Worm (Caenorhabditis elegans): Measurements from ENCODE around the gene fbxa-31.

Gene fbxa-31

ce11 chrIII:1307333-1307732, 36.1 kb upstream of the fbxa-31 start:
- TF ChIP-seq fos-1 (tag; optimal IDR thresholded peaks at IDR 0.05): no peak
- no peak for TF ChIP-seq pqm-1 (tag; optimal IDR thresholded peaks at IDR 0.05)
- no peak for TF ChIP-seq tbx-2 (tag; optimal IDR thresholded peaks at IDR 0.05)
- no peak for TF ChIP-seq nhr-25 (tag; optimal IDR thresholded peaks at IDR 0.05)
- no peak for TF ChIP-seq lsy-12 (tag; optimal IDR thresholded peaks at IDR 0.05)
- no peak for TF ChIP-seq ztf-11 (tag; optimal IDR thresholded peaks at IDR 0.05)
- TF ChIP-seq lin-39 (tag; optimal IDR thresholded peaks at IDR 0.05): no peak
- no peak for TF ChIP-seq nhr-23 (tag; optimal IDR thresholded peaks at IDR 0.05)
- TF ChIP-seq aly-2 (tag; optimal IDR thresholded peaks at IDR 0.05): no peak
- TF ChIP-seq ama-1 (optimal IDR thresholded peaks at IDR 0.05): no peak

- TF ChIP-seq unc-62 (GFP tag; optimal IDR thresholded peaks at IDR 0.05): no peak
- TF ChIP-seq nhr-28 (tag; optimal IDR thresholded peaks at IDR 0.05): no peak
- no peak for TF ChIP-seq elt-1 (tag; optimal IDR thresholded peaks at IDR 0.05)
- no peak for TF ChIP-seq nhr-25 (tag; optimal IDR thresholded peaks at IDR 0.05)
- TF ChIP-seq R02D3.7 (tag; optimal IDR thresholded peaks at IDR 0.05): no peak
- TF ChIP-seq nfya-1 (tag; optimal IDR thresholded peaks at IDR 0.05; ENCODE audit: insufficient read depth): no peak
- TF ChIP-seq ceh-82 (tag; optimal IDR thresholded peaks at IDR 0.05): no peak
- TF ChIP-seq fkh-10 (GFP tag; optimal IDR thresholded peaks at IDR 0.05): no peak
- no peak for TF ChIP-seq nhr-237 (tag; optimal IDR thresholded peaks at IDR 0.05)
- no peak for TF ChIP-seq nhr-67 (tag; optimal IDR thresholded peaks at IDR 0.05)
- no peak for TF ChIP-seq fkh-2 (tag; optimal IDR thresholded peaks at IDR 0.05)
- TF ChIP-seq skn-1 (tag; optimal IDR thresholded peaks at IDR 0.05): no peak
- TF ChIP-seq egl-5 (tag; optimal IDR thresholded peaks at IDR 0.05): no peak
- no peak for TF ChIP-seq fos-1 (tag; optimal IDR thresholded peaks at IDR 0.05)
- no peak for TF ChIP-seq lin-39 (tag; optimal IDR thresholded peaks at IDR 0.05)
- TF ChIP-seq ceh-9 (tag; optimal IDR thresholded peaks at IDR 0.05): no peak
- TF ChIP-seq nhr-11 (tag; optimal IDR thresholded peaks at IDR 0.05): no peak
- no peak for TF ChIP-seq snpc-4 (tag; optimal IDR thresholded peaks at IDR 0.05)
- TF ChIP-seq ZK546.5 (tag; optimal IDR thresholded peaks at IDR 0.05): no peak
- TF ChIP-seq mdl-1 (tag; optimal IDR thresholded peaks at IDR 0.05): no peak
Observed at ce11 chrIII:1303414-1303813, 32.2 kb upstream of the fbxa-31 start, which contains the start of gene fbxa-75. Gene fbxa-75, plus strand, starts transcription at chrIII:1303714.

- no peak for TF ChIP-seq elt-3 (tag; optimal IDR thresholded peaks at IDR 0.05)
- TF ChIP-seq mml-1 (tag; optimal IDR thresholded peaks at IDR 0.05): no peak
- TF ChIP-seq nhr-76 (tag; optimal IDR thresholded peaks at IDR 0.05): no peak
- no peak for TF ChIP-seq skn-1 (tag; optimal IDR thresholded peaks at IDR 0.05)
- TF ChIP-seq nhr-237 (tag; optimal IDR thresholded peaks at IDR 0.05): no peak
- no peak for TF ChIP-seq elt-1 (tag; optimal IDR thresholded peaks at IDR 0.05)
Observed at ce11 chrIII:1297604-1298003, 26.4 kb upstream of the fbxa-31 start, which contains the start of gene fbxa-28. Gene fbxa-28, plus strand, starts transcription at chrIII:1297904.

DNA sequence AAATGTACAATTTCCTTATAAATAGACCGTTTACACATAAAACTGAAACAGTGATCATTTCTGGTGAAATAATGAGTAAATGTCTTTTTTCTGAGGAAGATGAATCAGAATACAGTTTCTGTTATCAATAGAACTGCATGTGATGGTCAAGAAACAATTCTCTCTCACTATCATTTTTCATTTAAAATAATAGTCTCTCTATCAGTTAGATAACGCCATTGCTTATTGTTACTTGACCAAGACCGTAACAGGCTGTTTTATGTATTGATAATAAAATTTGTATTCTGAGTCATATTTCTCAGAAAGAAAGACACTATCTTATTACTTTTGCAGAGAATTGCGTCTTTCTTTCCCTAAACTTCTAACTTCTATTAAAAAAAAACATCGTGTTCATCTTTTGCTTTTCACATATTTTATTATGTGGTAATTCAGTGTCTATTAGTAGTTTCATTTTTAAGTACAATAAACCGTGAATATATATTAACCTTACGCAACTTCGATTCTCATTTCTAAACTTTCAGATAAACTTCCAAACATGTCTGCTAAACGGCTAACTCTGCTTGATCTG, 24.0 kb upstream of the fbxa-31 start, which contains the start of gene fbxa-35:
fbxa-35 (plus strand) TSS at position 518 of the 568 bp plus-strand sequence.
- TF ChIP-seq pqm-1 (tag; optimal IDR thresholded peaks at IDR 0.05) (peak; percentile 86), elt-2 (tag; optimal IDR thresholded peaks at IDR 0.05) (peak; percentile 63), mdl-1 (tag; optimal IDR thresholded peaks at IDR 0.05) (no peak)

ce11 chrIII:1293135-1293534, 21.9 kb upstream of the fbxa-31 start, which contains the start of gene fbxa-36:
Gene fbxa-36, minus strand, starts transcription at chrIII:1293235.
- TF ChIP-seq fkh-10 (GFP tag; optimal IDR thresholded peaks at IDR 0.05) (no peak), ztf-4 (tag; optimal IDR thresholded peaks at IDR 0.05) (no peak), nhr-43 (tag; optimal IDR thresholded peaks at IDR 0.05; ENCODE audit: poor library complexity, severe bottlenecking) (no peak), ceh-16 (tag; optimal IDR thresholded peaks at IDR 0.05) (no peak), nhr-67 (tag; optimal IDR thresholded peaks at IDR 0.05) (no peak), elt-2 (tag; optimal IDR thresholded peaks at IDR 0.05) (no peak), skn-1 (tag; optimal IDR thresholded peaks at IDR 0.05) (no peak), zag-1 (tag; optimal IDR thresholded peaks at IDR 0.05) (no peak), elt-1 (tag; optimal IDR thresholded peaks at IDR 0.05) (no peak), pha-4 (tag; optimal IDR thresholded peaks at IDR 0.05) (no peak), daf-12 (tag; optimal IDR thresholded peaks at IDR 0.05) (no peak), nhr-77 (tag; optimal IDR thresholded peaks at IDR 0.05) (no peak), lin-15B (tag; optimal IDR thresholded peaks at IDR 0.05) (no peak), egl-27 (tag; optimal IDR thresholded peaks at IDR 0.05) (no peak)

Measured in whole organism, L3 larva.